Worm (Caenorhabditis elegans): ENCODE measurements around the gene msi-1.

msi-1 gene

DNA sequence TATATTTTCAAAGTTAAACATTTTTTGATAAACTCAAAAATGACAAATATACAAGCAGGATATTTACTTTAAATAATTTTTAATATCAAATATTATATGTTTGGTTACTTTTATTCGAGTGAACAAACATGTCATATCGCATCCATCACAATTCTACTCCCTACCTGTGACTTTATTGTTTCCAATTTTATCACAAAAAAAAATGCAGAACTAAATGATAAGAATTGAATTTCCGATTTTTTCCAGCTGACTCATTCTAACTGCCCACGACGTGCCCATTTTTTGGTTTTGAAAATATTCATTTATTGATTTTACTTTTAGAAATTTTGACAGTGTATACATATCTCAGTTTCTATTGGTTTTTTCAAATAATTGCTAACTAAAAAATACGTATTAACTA is 34.8 kb upstream of the msi-1 start:
- TF ChIP-seq mls-2 (tag; optimal IDR thresholded peaks at IDR 0.05) (no peak), nhr-28 (tag; optimal IDR thresholded peaks at IDR 0.05) (no peak), lin-32 (GFP tag; optimal IDR thresholded peaks at IDR 0.05) (no peak), unc-39 (tag; optimal IDR thresholded peaks at IDR 0.05) (no peak), nhr-2 (tag; optimal IDR thresholded peaks at IDR 0.05) (no peak), flh-1 (GFP tag; optimal IDR thresholded peaks at IDR 0.05) (no peak), unc-120 (tag; optimal IDR thresholded peaks at IDR 0.05; ENCODE audit: poor library complexity, severe bottlenecking) (no peak), ces-1 (GFP tag; optimal IDR thresholded peaks at IDR 0.05) (no peak), zip-8 (tag; optimal IDR thresholded peaks at IDR 0.05) (no peak), ztf-11 (tag; optimal IDR thresholded peaks at IDR 0.05) (no peak)

DNA sequence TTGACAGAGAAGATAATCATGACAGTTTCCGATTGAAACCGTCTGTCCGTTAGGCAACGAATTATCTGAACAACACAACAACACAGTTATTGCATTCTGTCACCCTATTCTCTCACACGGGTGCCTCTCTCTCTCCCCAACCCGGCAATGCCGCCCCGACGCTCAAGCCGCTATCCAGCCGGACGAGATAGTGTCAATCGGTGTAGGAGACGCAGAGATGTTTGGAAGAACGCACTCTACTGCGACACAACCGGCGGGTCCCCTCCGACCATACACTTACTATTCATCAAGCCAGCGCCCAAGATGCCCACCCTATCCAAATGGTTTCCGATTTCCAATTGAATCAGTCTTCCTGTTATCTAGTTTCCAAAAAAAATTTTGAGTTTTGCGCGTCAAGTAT is 34.0 kb upstream of the msi-1 start:
- TF ChIP-seq nhr-2 (tag; optimal IDR thresholded peaks at IDR 0.05): no peak
- TF ChIP-seq nhr-76 (tag; optimal IDR thresholded peaks at IDR 0.05): no peak
- TF ChIP-seq hlh-1 (tag; optimal IDR thresholded peaks at IDR 0.05): no peak
- no peak for TF ChIP-seq nhr-28 (tag; optimal IDR thresholded peaks at IDR 0.05)
- TF ChIP-seq mls-2 (tag; optimal IDR thresholded peaks at IDR 0.05): peak; percentile 38
- TF ChIP-seq tbx-8 (GFP tag; optimal IDR thresholded peaks at IDR 0.05): no peak
- no peak for TF ChIP-seq drap-1 (GFP tag; optimal IDR thresholded peaks at IDR 0.05)
- no peak for TF ChIP-seq nhr-12 (tag; optimal IDR thresholded peaks at IDR 0.05)
- TF ChIP-seq sptf-1 (tag; optimal IDR thresholded peaks at IDR 0.05): peak; percentile 25
- no peak for TF ChIP-seq mep-1 (tag; optimal IDR thresholded peaks at IDR 0.05)
- peak; percentile 50 for TF ChIP-seq unc-62 (GFP tag; optimal IDR thresholded peaks at IDR 0.05)
- no peak for TF ChIP-seq sem-2 (GFP tag; optimal IDR thresholded peaks at IDR 0.05)
- TF ChIP-seq cnd-1 (tag; optimal IDR thresholded peaks at IDR 0.05): peak; percentile 43
- no peak for TF ChIP-seq ceh-83 (GFP tag; optimal IDR thresholded peaks at IDR 0.05)
- TF ChIP-seq ham-2 (GFP tag; optimal IDR thresholded peaks at IDR 0.05): peak; percentile 99
- TF ChIP-seq ces-1 (GFP tag; optimal IDR thresholded peaks at IDR 0.05): peak; percentile 35
- no peak for TF ChIP-seq elt-1 (tag; optimal IDR thresholded peaks at IDR 0.05; ENCODE audit: borderline replicate concordance, insufficient read depth)
- TF ChIP-seq unc-120 (tag; optimal IDR thresholded peaks at IDR 0.05; ENCODE audit: poor library complexity, severe bottlenecking): peak; percentile 39

DNA sequence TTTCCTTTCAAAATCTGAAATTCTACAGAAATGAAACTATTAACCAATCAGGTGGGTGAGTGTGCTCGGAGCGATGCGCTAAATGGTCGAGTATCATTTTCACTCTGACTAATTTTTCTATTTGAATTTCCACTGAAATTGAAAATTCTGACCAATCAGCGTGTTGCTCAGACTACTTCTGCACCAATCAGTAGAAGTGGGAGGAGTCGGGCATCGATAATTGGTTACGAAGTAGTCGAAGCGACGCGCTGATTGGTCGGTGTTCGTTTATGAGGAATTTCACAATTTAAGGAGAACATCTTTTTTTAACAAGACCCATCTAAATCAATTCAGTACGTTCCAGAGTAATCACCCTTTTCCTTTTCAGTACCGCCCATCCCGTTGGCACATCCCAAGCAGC is 33.0 kb upstream of the msi-1 start:
- no peak for TF ChIP-seq nhr-12 (tag; optimal IDR thresholded peaks at IDR 0.05)
- TF ChIP-seq bed-3 (GFP tag; optimal IDR thresholded peaks at IDR 0.05): no peak
- no peak for TF ChIP-seq M03D4.4 (tag; optimal IDR thresholded peaks at IDR 0.05)

DNA sequence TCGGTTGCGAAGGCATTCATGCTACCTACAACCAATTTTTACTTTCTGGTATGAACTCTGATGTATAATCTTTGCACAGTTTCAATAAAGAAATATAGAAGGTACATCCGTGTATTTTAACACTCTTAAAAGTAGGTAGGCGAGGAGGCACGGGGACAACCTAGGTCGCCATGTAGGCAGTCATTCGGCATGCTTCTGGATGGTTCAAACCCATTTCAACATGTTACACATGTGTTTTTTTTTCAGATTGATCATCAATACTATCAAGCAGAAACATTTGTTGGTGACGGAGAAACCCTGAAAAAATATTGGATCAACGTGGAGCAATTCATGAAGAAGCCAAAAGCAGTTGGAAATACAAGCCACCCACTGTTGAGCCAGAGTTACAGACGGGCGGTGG is 30.8 kb upstream of the msi-1 start:
- TF ChIP-seq ces-1 (GFP tag; optimal IDR thresholded peaks at IDR 0.05): no peak
- no peak for TF ChIP-seq nhr-2 (tag; optimal IDR thresholded peaks at IDR 0.05)
- no peak for TF ChIP-seq ztf-11 (tag; optimal IDR thresholded peaks at IDR 0.05)
- no peak for TF ChIP-seq elt-3 (tag; optimal IDR thresholded peaks at IDR 0.05)
- no peak for TF ChIP-seq nhr-28 (tag; optimal IDR thresholded peaks at IDR 0.05)
- no peak for TF ChIP-seq unc-62 (GFP tag; optimal IDR thresholded peaks at IDR 0.05)
- TF ChIP-seq ceh-43 (GFP tag; optimal IDR thresholded peaks at IDR 0.05): no peak
- no peak for TF ChIP-seq ceh-39 (tag; optimal IDR thresholded peaks at IDR 0.05)
- TF ChIP-seq mab-5 (tag; optimal IDR thresholded peaks at IDR 0.05): no peak
- TF ChIP-seq unc-39 (tag; optimal IDR thresholded peaks at IDR 0.05): no peak
- TF ChIP-seq hlh-1 (tag; optimal IDR thresholded peaks at IDR 0.05): no peak
- TF ChIP-seq mep-1 (tag; optimal IDR thresholded peaks at IDR 0.05): no peak
- no peak for TF ChIP-seq lin-13 (tag; optimal IDR thresholded peaks at IDR 0.05)
- TF ChIP-seq nhr-76 (tag; optimal IDR thresholded peaks at IDR 0.05): no peak
- TF ChIP-seq pha-4 (tag; optimal IDR thresholded peaks at IDR 0.05): no peak

DNA sequence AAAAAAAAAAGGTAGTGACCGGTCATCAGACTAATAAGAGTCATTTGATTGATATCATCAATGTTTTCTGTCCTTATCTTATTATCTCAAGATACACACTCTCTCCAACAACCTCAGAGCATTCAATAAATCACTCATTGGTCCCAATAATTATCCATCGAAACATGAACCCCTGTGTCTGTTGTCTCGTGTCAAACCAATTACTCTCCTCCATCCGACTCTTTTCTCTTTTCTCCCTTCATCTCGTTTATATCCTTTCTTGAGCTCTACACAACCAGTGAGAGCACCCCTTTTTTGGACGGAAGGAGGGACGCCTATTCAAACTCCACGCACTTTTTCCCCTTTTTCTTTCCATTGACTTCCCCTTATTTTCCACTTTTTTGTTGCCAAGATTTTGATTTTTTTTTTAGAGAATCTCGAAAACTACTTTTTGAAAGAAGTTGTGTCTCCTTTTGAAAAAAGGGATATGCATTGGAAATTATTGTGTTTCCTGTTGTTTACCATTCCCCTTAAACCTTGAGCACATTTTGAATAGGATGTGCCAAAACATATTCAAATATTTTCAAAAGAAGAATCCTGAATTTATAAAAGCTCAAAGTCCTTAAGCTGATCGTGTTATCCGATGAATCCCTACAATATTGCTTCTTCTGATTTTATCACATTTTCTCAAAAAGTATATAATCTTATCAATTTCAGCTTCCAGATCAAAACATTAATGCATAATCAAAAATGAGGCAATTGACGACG is 29.4 kb upstream of the msi-1 start, which contains the start of gene pxd-1:
pxd-1 (plus strand) TSS at position 697 of the 747 bp plus-strand sequence.
- TF ChIP-seq unc-62 (GFP tag; optimal IDR thresholded peaks at IDR 0.05): peak; percentile 77
- TF ChIP-seq mls-2 (tag; optimal IDR thresholded peaks at IDR 0.05): peak; percentile 55
- TF ChIP-seq ces-1 (GFP tag; optimal IDR thresholded peaks at IDR 0.05): peak; percentile 82
- no peak for TF ChIP-seq ztf-11 (tag; optimal IDR thresholded peaks at IDR 0.05)
- peak; percentile 12 for TF ChIP-seq mab-5 (tag; optimal IDR thresholded peaks at IDR 0.05)
- TF ChIP-seq tbx-8 (GFP tag; optimal IDR thresholded peaks at IDR 0.05): no peak
- no peak for TF ChIP-seq lin-13 (tag; optimal IDR thresholded peaks at IDR 0.05)
- TF ChIP-seq ceh-43 (GFP tag; optimal IDR thresholded peaks at IDR 0.05): peak; percentile 25
- no peak for TF ChIP-seq ceh-83 (GFP tag; optimal IDR thresholded peaks at IDR 0.05)
- TF ChIP-seq nhr-12 (tag; optimal IDR thresholded peaks at IDR 0.05): no peak
- TF ChIP-seq unc-39 (tag; optimal IDR thresholded peaks at IDR 0.05): peak; percentile 52
- no peak for TF ChIP-seq pha-4 (tag; optimal IDR thresholded peaks at IDR 0.05)
- no peak for TF ChIP-seq zip-8 (tag; optimal IDR thresholded peaks at IDR 0.05)
- TF ChIP-seq M03D4.4 (tag; optimal IDR thresholded peaks at IDR 0.05): no peak
- TF ChIP-seq hlh-1 (tag; optimal IDR thresholded peaks at IDR 0.05): no peak

All from whole organism, mixed stage, embryonic.